Fruit fly (Drosophila melanogaster): ENCODE data around the gene Hsp60B.

Hsp60B gene

dm6 chr2L:744295-744694 lies 16.1 kb downstream of the Hsp60B start, which contains the start of gene Eaat2:
Eaat2 (minus strand) TSS chr2L:744395.
- TF ChIP-seq ey (GFP tag; optimal IDR thresholded peaks at IDR 0.05), result no peak
- TF ChIP-seq dl (GFP tag; optimal IDR thresholded peaks at IDR 0.05; ENCODE audit: insufficient read depth in 1 of 2, partially characterized antibody in 2 of 2), result no peak
- TF ChIP-seq jim (GFP tag; optimal IDR thresholded peaks at IDR 0.05), result no peak
- no peak for TF ChIP-seq Hnf4 (GFP tag; optimal IDR thresholded peaks at IDR 0.05)
- no peak for TF ChIP-seq usp (GFP tag; optimal IDR thresholded peaks at IDR 0.05)
- no peak for TF ChIP-seq sage (GFP tag; optimal IDR thresholded peaks at IDR 0.05)
- TF ChIP-seq N (GFP tag; optimal IDR thresholded peaks at IDR 0.05), result no peak
- no peak for TF ChIP-seq dmrt93B (GFP tag; optimal IDR thresholded peaks at IDR 0.05)
- no peak for TF ChIP-seq CrebA (GFP tag; optimal IDR thresholded peaks at IDR 0.05; ENCODE audit: borderline replicate concordance)
- TF ChIP-seq HLH106 (tag; optimal IDR thresholded peaks at IDR 0.05), result no peak

- TF ChIP-seq Hr78 (GFP tag; optimal IDR thresholded peaks at IDR 0.05), result no peak
- TF ChIP-seq sv (GFP tag; optimal IDR thresholded peaks at IDR 0.05), result no peak
Measured at dm6 chr2L:745785-746184, 17.6 kb downstream of the Hsp60B start.

dm6 chr2L:749645-750044 lies 21.5 kb downstream of the Hsp60B start, which contains the start of gene GABA-B-R3:
GABA-B-R3 (plus strand) TSS chr2L:749945.
- TF ChIP-seq dmrt93B (GFP tag; optimal IDR thresholded peaks at IDR 0.05), result no peak
- no peak for TF ChIP-seq Abd-B (GFP tag; optimal IDR thresholded peaks at IDR 0.05)
- TF ChIP-seq tai (GFP tag; optimal IDR thresholded peaks at IDR 0.05), result no peak
- no peak for TF ChIP-seq foxo (GFP tag; optimal IDR thresholded peaks at IDR 0.05)
- no peak for TF ChIP-seq OdsH (GFP tag; optimal IDR thresholded peaks at IDR 0.05)
- TF ChIP-seq Dfd (GFP tag; optimal IDR thresholded peaks at IDR 0.05), result no peak
- no peak for TF ChIP-seq brk (GFP tag; optimal IDR thresholded peaks at IDR 0.05)
- TF ChIP-seq Jra (GFP tag; optimal IDR thresholded peaks at IDR 0.05), result no peak
- no peak for TF ChIP-seq Hnf4 (GFP tag; optimal IDR thresholded peaks at IDR 0.05)
- no peak for TF ChIP-seq N (GFP tag; optimal IDR thresholded peaks at IDR 0.05)
- TF ChIP-seq h (GFP tag; optimal IDR thresholded peaks at IDR 0.05), result no peak
- TF ChIP-seq Rel (GFP tag; optimal IDR thresholded peaks at IDR 0.05), result no peak
- TF ChIP-seq Rel (tag; optimal IDR thresholded peaks at IDR 0.05), result no peak
- no peak for TF ChIP-seq Sp1 (GFP tag; optimal IDR thresholded peaks at IDR 0.05)
- no peak for TF ChIP-seq fru (GFP tag; optimal IDR thresholded peaks at IDR 0.05)
- no peak for TF ChIP-seq CrebA (GFP tag; optimal IDR thresholded peaks at IDR 0.05; ENCODE audit: borderline replicate concordance)

dm6 chr2L:750299-750698 lies 22.1 kb downstream of the Hsp60B start:
- TF ChIP-seq foxo (GFP tag; optimal IDR thresholded peaks at IDR 0.05) (no peak), lola (GFP tag; optimal IDR thresholded peaks at IDR 0.05) (no peak), psq (GFP tag; optimal IDR thresholded peaks at IDR 0.05) (no peak), GATAd (GFP tag; optimal IDR thresholded peaks at IDR 0.05) (no peak), CG9705 (GFP tag; optimal IDR thresholded peaks at IDR 0.05) (no peak), Myc (optimal IDR thresholded peaks at IDR 0.05) (no peak), Dif (GFP tag; optimal IDR thresholded peaks at IDR 0.05; ENCODE audit: partially characterized antibody) (no peak), h (GFP tag; optimal IDR thresholded peaks at IDR 0.05) (no peak), Jra (GFP tag; optimal IDR thresholded peaks at IDR 0.05) (no peak), OdsH (GFP tag; optimal IDR thresholded peaks at IDR 0.05) (no peak), dmrt93B (GFP tag; optimal IDR thresholded peaks at IDR 0.05) (no peak), ey (GFP tag; optimal IDR thresholded peaks at IDR 0.05) (no peak), Abd-B (GFP tag; optimal IDR thresholded peaks at IDR 0.05) (no peak)

- no peak for TF ChIP-seq CG32264 (GFP tag; optimal IDR thresholded peaks at IDR 0.05)
- no peak for TF ChIP-seq Hnf4 (GFP tag; optimal IDR thresholded peaks at IDR 0.05)
- no peak for TF ChIP-seq Abd-B (GFP tag; optimal IDR thresholded peaks at IDR 0.05)
- TF ChIP-seq Rel (GFP tag; optimal IDR thresholded peaks at IDR 0.05), result no peak
- no peak for TF ChIP-seq Rel (tag; optimal IDR thresholded peaks at IDR 0.05)
- no peak for TF ChIP-seq Hr78 (GFP tag; optimal IDR thresholded peaks at IDR 0.05)
- no peak for TF ChIP-seq Sp1 (GFP tag; optimal IDR thresholded peaks at IDR 0.05)
- no peak for TF ChIP-seq HLH106 (tag; optimal IDR thresholded peaks at IDR 0.05)
- no peak for TF ChIP-seq Myc (optimal IDR thresholded peaks at IDR 0.05)
- no peak for TF ChIP-seq N (GFP tag; optimal IDR thresholded peaks at IDR 0.05)
- TF ChIP-seq sv (GFP tag; optimal IDR thresholded peaks at IDR 0.05), result no peak
- no peak for TF ChIP-seq usp (GFP tag; optimal IDR thresholded peaks at IDR 0.05)
- TF ChIP-seq dl (GFP tag; optimal IDR thresholded peaks at IDR 0.05; ENCODE audit: insufficient read depth in 1 of 2, partially characterized antibody in 2 of 2), result no peak
- TF ChIP-seq Mio (GFP tag; optimal IDR thresholded peaks at IDR 0.05), result no peak
- TF ChIP-seq Jra (GFP tag; optimal IDR thresholded peaks at IDR 0.05), result no peak
Measured at dm6 chr2L:773247-773646, 45.1 kb downstream of the Hsp60B start, which contains the start of gene CG12506. CG12506 (plus strand) TSS chr2L:773547.

All from whole organism, wandering third instar larva.